Worm (Caenorhabditis elegans) whole organism, young adult: ENCODE data around the gene C14A4.6.
A peak's percentile ranks its signal among the peaks of the same experiment; 100 is the strongest.

Experiments
- B0019.2 ChIP-seq: fragments of 200-800 bp; sonication (Bioruptor generic); conservative IDR thresholded peaks from 2 replicates; pipeline ENCODE4 v1.3.6; 2022; ENCODE audit warnings: missing genetic modification reagents, missing genetic modification characterization, missing compliant biosample characterization
- B0261.1 ChIP-seq: sonication (generic microtip); optimal IDR thresholded peaks from 2 replicates; lab custom pipeline; 2016; ENCODE audit warnings: mild to moderate bottlenecking, missing genetic modification characterization, moderate library complexity, missing compliant biosample characterization
- C06A6.2 ChIP-seq: fragments of 200-800 bp; sonication (Bioruptor generic); conservative IDR thresholded peaks from 2 replicates; pipeline ENCODE4 v1.3.6; 2022; ENCODE audit warnings: missing genetic modification characterization, missing compliant biosample characterization
- C17E4.6 ChIP-seq: fragments of 200-800 bp; sonication (Bioruptor generic); IDR thresholded peaks from 2 replicates; pipeline ENCODE4 v1.3.6; 2022; ENCODE audit warnings: missing genetic modification reagents, missing genetic modification characterization, missing compliant biosample characterization
- D2030.7 ChIP-seq: fragments of 200-800 bp; sonication (Bioruptor generic); IDR thresholded peaks from 2 replicates; pipeline ENCODE4 v1.3.6; 2022; ENCODE audit warnings: missing genetic modification reagents, missing genetic modification characterization, missing compliant biosample characterization
- F23B12.7 ChIP-seq: sonication (generic microtip); optimal IDR thresholded peaks from 2 replicates; lab custom pipeline; 2017; ENCODE audit warnings: missing genetic modification characterization, mild to moderate bottlenecking, missing compliant biosample characterization, antibody characterized with exemption, moderate library complexity; ENCODE audit not compliant: insufficient read depth
- F37B4.10 ChIP-seq: fragments of 200-800 bp; sonication (Bioruptor generic); IDR thresholded peaks from 2 replicates; pipeline ENCODE4 v1.3.6; 2022; ENCODE audit warnings: missing genetic modification characterization, missing compliant biosample characterization
- T26A5.8 ChIP-seq: sonication (generic microtip); optimal IDR thresholded peaks from 2 replicates; lab custom pipeline; 2016; ENCODE audit warnings: missing genetic modification characterization, missing compliant biosample characterization
- Y67H2A.10 ChIP-seq: fragments of 200-800 bp; sonication (Bioruptor generic); conservative IDR thresholded peaks from 2 replicates; pipeline ENCODE4 v1.3.6; 2022; ENCODE audit warnings: missing genetic modification reagents, missing genetic modification characterization, missing compliant biosample characterization
- Y95B8A.8 ChIP-seq: fragments of 200-800 bp; sonication (Bioruptor generic); IDR thresholded peaks from 2 replicates; pipeline ENCODE4 v1.3.6; 2022; ENCODE audit warnings: missing genetic modification reagents, missing genetic modification characterization, missing compliant biosample characterization
- aptf-3 ChIP-seq: fragments of 200-800 bp; sonication (Bioruptor generic); IDR thresholded peaks from 2 replicates; pipeline ENCODE4 v1.3.6; 2022; ENCODE audit warnings: missing genetic modification characterization, missing compliant biosample characterization
- atf-7 ChIP-seq: sonication (generic microtip); optimal IDR thresholded peaks from 2 replicates; lab custom pipeline; 2017; ENCODE audit warnings: mild to moderate bottlenecking, missing genetic modification characterization, missing compliant biosample characterization
- attf-6 ChIP-seq: fragments of 200-800 bp; sonication (Bioruptor generic); IDR thresholded peaks from 2 replicates; pipeline ENCODE4 v1.3.6; 2022; ENCODE audit warnings: missing genetic modification reagents, missing genetic modification characterization, missing compliant biosample characterization
- bed-1 ChIP-seq: fragments of 200-800 bp; sonication (Bioruptor generic); IDR thresholded peaks from 2 replicates; pipeline ENCODE4 v1.3.6; 2022; ENCODE audit warnings: missing genetic modification reagents, missing genetic modification characterization, missing compliant biosample characterization
- ccch-3 ChIP-seq: fragments of 200-800 bp; sonication (Bioruptor generic); optimal IDR thresholded peaks from 2 replicates; lab custom pipeline; 2018; ENCODE audit warnings: mild to moderate bottlenecking, missing genetic modification characterization, missing compliant biosample characterization
- cebp-1 ChIP-seq, 2 experiments: fragments of 200-800 bp in 1 of 2; sonication (Bioruptor generic) in 1 of 2; sonication (generic microtip) in 1 of 2; IDR thresholded peaks in 1 of 2; optimal IDR thresholded peaks in 1 of 2; 2 replicates each; pipeline versions ENCODE4 v1.3.6 to Lab custom; 2017 to 2022; ENCODE audit warnings: missing compliant biosample characterization in 2 of 2, missing genetic modification characterization in 2 of 2, mild to moderate bottlenecking in 1 of 2, missing genetic modification reagents in 1 of 2, moderate library complexity in 1 of 2
- ceh-91 ChIP-seq: fragments of 200-800 bp; sonication (Bioruptor generic); IDR thresholded peaks from 2 replicates; pipeline ENCODE4 v1.3.6; 2022; ENCODE audit warnings: missing genetic modification reagents, missing genetic modification characterization, missing compliant biosample characterization
- chd-7 ChIP-seq: sonication (generic microtip); optimal IDR thresholded peaks from 2 replicates; lab custom pipeline; 2016; ENCODE audit warnings: mild to moderate bottlenecking, missing genetic modification characterization, moderate library complexity, missing compliant biosample characterization
- dpff-1 ChIP-seq: sonication (generic microtip); optimal IDR thresholded peaks from 2 replicates; lab custom pipeline; 2017; ENCODE audit warnings: mild to moderate bottlenecking, missing genetic modification characterization, missing compliant biosample characterization
- egl-44 ChIP-seq: fragments of 200-800 bp; sonication (Bioruptor generic); IDR thresholded peaks from 2 replicates; pipeline ENCODE4 v1.3.6; 2022; ENCODE audit warnings: missing genetic modification reagents, missing genetic modification characterization, missing compliant biosample characterization
- ets-4 ChIP-seq: fragments of 200-800 bp; sonication (Bioruptor generic); optimal IDR thresholded peaks from 2 replicates; lab custom pipeline; 2018; ENCODE audit warnings: mild to moderate bottlenecking, missing genetic modification characterization, missing compliant biosample characterization
- hlh-12 ChIP-seq: sonication (generic microtip); optimal IDR thresholded peaks from 2 replicates; lab custom pipeline; 2016; ENCODE audit warnings: missing genetic modification characterization, missing compliant biosample characterization
- hrde-1 ChIP-seq: sonication (generic microtip); optimal IDR thresholded peaks from 2 replicates; lab custom pipeline; 2016; ENCODE audit warnings: missing genetic modification characterization, mild to moderate bottlenecking, missing compliant biosample characterization, moderate library complexity, missing genotype, missing genetic modification reagents, borderline replicate concordance
- hsf-1 ChIP-seq: fragments of 200-800 bp; sonication (Bioruptor generic); IDR thresholded peaks from 2 replicates; pipeline ENCODE4 v1.3.6; 2022; ENCODE audit warnings: missing genetic modification reagents, missing genetic modification characterization, missing compliant biosample characterization
- lin-35 ChIP-seq, 3 experiments: fragments of 150-350 bp in 2 of 3; sonication (generic microtip) in 1 of 3; optimal IDR thresholded peaks; 2 replicates each; lab custom pipeline; 2014 to 2018; ENCODE audit warnings: missing biosample characterization in 3 of 3, missing genetic modification characterization in 3 of 3, missing genetic modification reagents in 3 of 3
- lir-1 ChIP-seq: fragments of 200-800 bp; sonication (Bioruptor generic); conservative IDR thresholded peaks from 2 replicates; pipeline ENCODE4 v1.3.6; 2022; ENCODE audit warnings: missing genetic modification reagents, missing genetic modification characterization, missing compliant biosample characterization
- madf-3 ChIP-seq: fragments of 200-800 bp; sonication (Bioruptor generic); IDR thresholded peaks from 2 replicates; pipeline ENCODE4 v1.3.6; 2022; ENCODE audit warnings: missing genetic modification reagents, missing genetic modification characterization, missing compliant biosample characterization
- madf-8 ChIP-seq: fragments of 200-800 bp; sonication (Bioruptor generic); conservative IDR thresholded peaks from 2 replicates; pipeline ENCODE4 v1.3.6; 2022; ENCODE audit warnings: missing genetic modification reagents, missing genetic modification characterization, missing compliant biosample characterization
- mcd-1 ChIP-seq: fragments of 200-800 bp; sonication (Bioruptor generic); IDR thresholded peaks from 2 replicates; pipeline ENCODE4 v1.3.6; 2022; ENCODE audit warnings: missing genetic modification reagents, missing genetic modification characterization, missing compliant biosample characterization
- mxl-1 ChIP-seq: sonication (generic microtip); optimal IDR thresholded peaks from 2 replicates; lab custom pipeline; 2016; ENCODE audit warnings: missing genetic modification characterization, missing compliant biosample characterization
- nfya-2 ChIP-seq: fragments of 200-800 bp; sonication (Bioruptor generic); IDR thresholded peaks from 2 replicates; pipeline ENCODE4 v1.3.6; 2022; ENCODE audit warnings: missing genetic modification reagents, missing genetic modification characterization, missing compliant biosample characterization
- nfyb-1 ChIP-seq: fragments of 200-800 bp; sonication (Bioruptor generic); IDR thresholded peaks from 2 replicates; pipeline ENCODE4 v1.3.6; 2022; ENCODE audit warnings: missing genetic modification reagents, missing genetic modification characterization, missing compliant biosample characterization
- nhr-120 ChIP-seq: fragments of 200-800 bp; sonication (Bioruptor generic); IDR thresholded peaks from 2 replicates; pipeline ENCODE4 v1.3.6; 2022; ENCODE audit warnings: missing genetic modification characterization, missing compliant biosample characterization
- nhr-90 ChIP-seq: sonication (generic microtip); optimal IDR thresholded peaks from 2 replicates; lab custom pipeline; 2016; ENCODE audit warnings: missing genotype, mild to moderate bottlenecking, missing genetic modification characterization, missing compliant biosample characterization
- pbrm-1 ChIP-seq: fragments of 200-800 bp; sonication (Bioruptor generic); IDR thresholded peaks from 2 replicates; pipeline ENCODE4 v1.3.6; 2022; ENCODE audit warnings: missing genetic modification reagents, missing genetic modification characterization, missing compliant biosample characterization
- pha-4 ChIP-seq: fragments of 150-350 bp; sonication (generic microtip); optimal IDR thresholded peaks from 2 replicates; lab custom pipeline; 2014; ENCODE audit warnings: missing biosample characterization, missing genetic modification reagents, missing genetic modification characterization
- rec-8 ChIP-seq, 2 experiments: sonication (generic microtip); optimal IDR thresholded peaks; 2 replicates each; lab custom pipeline; 2016; ENCODE audit warnings: mild to moderate bottlenecking in 2 of 2, missing genetic modification characterization in 2 of 2, missing genetic modification reagents in 2 of 2, missing genotype in 2 of 2, missing biosample characterization in 1 of 2, missing compliant biosample characterization in 1 of 2, moderate library complexity in 1 of 2
- sea-2 ChIP-seq: fragments of 200-800 bp; sonication (Bioruptor generic); IDR thresholded peaks from 2 replicates; pipeline ENCODE4 v1.3.6; 2022; ENCODE audit warnings: missing genetic modification characterization, missing compliant biosample characterization
- somi-1 ChIP-seq: fragments of 200-800 bp; sonication (Bioruptor generic); optimal IDR thresholded peaks from 2 replicates; lab custom pipeline; 2018; ENCODE audit warnings: mild to moderate bottlenecking, missing genetic modification characterization, missing compliant biosample characterization
- tlf-1 ChIP-seq: fragments of 200-800 bp; sonication (Bioruptor generic); optimal IDR thresholded peaks from 2 replicates; lab custom pipeline; 2018; ENCODE audit warnings: mild to moderate bottlenecking, missing genetic modification characterization, missing compliant biosample characterization
- zfh-2 ChIP-seq: fragments of 200-800 bp; sonication (Bioruptor generic); conservative IDR thresholded peaks from 2 replicates; pipeline ENCODE4 v1.3.6; 2022; ENCODE audit warnings: missing genetic modification reagents, missing genetic modification characterization, missing compliant biosample characterization
- ztf-18 ChIP-seq: sonication (generic microtip); optimal IDR thresholded peaks from 2 replicates; lab custom pipeline; 2016; ENCODE audit warnings: missing genotype, mild to moderate bottlenecking, missing genetic modification characterization, missing compliant biosample characterization
- ztf-28 ChIP-seq: fragments of 200-800 bp; sonication (Bioruptor generic); IDR thresholded peaks from 2 replicates; pipeline ENCODE4 v1.3.6; 2022; ENCODE audit warnings: missing genetic modification reagents, missing genetic modification characterization, missing compliant biosample characterization

Gene C14A4.6

ce11 chrII:10547311-10547710 is 47.3 kb downstream of the C14A4.6 start (continued):
- TF ChIP-seq cebp-1 (GFP tag; IDR thresholded peaks at IDR 0.05; lab: Robert Waterston, UW), result no peak
- peak; percentile 41 for TF ChIP-seq cebp-1 (tag; optimal IDR thresholded peaks at IDR 0.05; lab: Kevin White, UChicago)
- TF ChIP-seq aptf-3 (GFP tag; lab: Robert Waterston, UW), result no peak; the same call in 1 of the 2 replicates
- no peak for TF ChIP-seq B0261.1
- TF ChIP-seq pha-4, result no peak
- no peak for TF ChIP-seq nfya-2
- TF ChIP-seq T26A5.8 (tag; lab: Kevin White, UChicago), result no peak
- TF ChIP-seq madf-3 (GFP tag; lab: Robert Waterston, UW), result no peak
- TF ChIP-seq pbrm-1, result peak; percentile 42; the same call in 1 of the 2 replicates
- no peak for TF ChIP-seq mxl-1 (tag; lab: Kevin White, UChicago)
- no peak for TF ChIP-seq hlh-12
- no peak for TF ChIP-seq tlf-1 (GFP tag; lab: Kevin White, UChicago)
- no peak for TF ChIP-seq attf-6 (GFP tag; lab: Robert Waterston, UW)
- TF ChIP-seq F37B4.10, result no peak

ce11 chrII:10546784-10547087 is 47.8 kb downstream of the C14A4.6 start:
- TF ChIP-seq C06A6.2 (GFP tag; lab: Robert Waterston, UW) (no peak; the same call in 1 of the 2 replicates), hlh-12 (no peak), ztf-28 (GFP tag; lab: Robert Waterston, UW) (no peak), chd-7 (tag; lab: Kevin White, UChicago) (no peak), Y95B8A.8 (GFP tag; lab: Robert Waterston, UW) (0 out of 2 replicates have a peak, but pooled peaks have one; percentile 10), madf-3 (GFP tag; lab: Robert Waterston, UW) (no peak), mcd-1 (no peak), rec-8 (tag; optimal IDR thresholded peaks at IDR 0.05; lab: Kevin White, UChicago) (no peak), C17E4.6 (no peak), nfyb-1 (GFP tag; lab: Robert Waterston, UW) (0 out of 2 replicates have a peak, but pooled peaks have one; percentile 7), Y67H2A.10 (no peak), ets-4 (GFP tag; lab: Kevin White, UChicago) (no peak), somi-1 (GFP tag; lab: Kevin White, UChicago) (no peak), madf-8 (GFP tag; lab: Robert Waterston, UW) (no peak), lin-35 (GFP tag; optimal IDR thresholded peaks at IDR 0.05; lab: Kevin White, UChicago) (no peak), F23B12.7 (tag; lab: Kevin White, UChicago) (no peak), ztf-18 (tag; lab: Kevin White, UChicago) (no peak), nfya-2 (no peak), B0019.2 (GFP tag; lab: Robert Waterston, UW) (no peak), pha-4 (peak; percentile 30), zfh-2 (GFP tag; lab: Robert Waterston, UW) (no peak), nhr-120 (GFP tag; lab: Robert Waterston, UW) (no peak)
- TF ChIP-seq, all 124 proteins: peak for 3

- no peak for TF ChIP-seq dpff-1
- no peak for TF ChIP-seq rec-8 (tag; optimal IDR thresholded peaks at IDR 0.05; lab: Kevin White, UChicago)
- TF ChIP-seq C17E4.6, result no peak
- peak; percentile 66; the same call in 1 of the 2 replicates for TF ChIP-seq egl-44 (GFP tag; lab: Robert Waterston, UW)
- TF ChIP-seq ccch-3 (GFP tag; lab: Kevin White, UChicago), result no peak
- no peak for TF ChIP-seq sea-2 (GFP tag; lab: Robert Waterston, UW)
- TF ChIP-seq nfyb-1 (GFP tag; lab: Robert Waterston, UW), result peak; percentile 73
- no peak for TF ChIP-seq madf-8 (GFP tag; lab: Robert Waterston, UW)
- no peak for TF ChIP-seq ceh-91 (GFP tag; lab: Robert Waterston, UW)
- TF ChIP-seq bed-1 (GFP tag; lab: Robert Waterston, UW), result no peak
- TF ChIP-seq hsf-1, result peak; percentile 85
- TF ChIP-seq nhr-90, result peak; percentile 35
- TF ChIP-seq ztf-28 (GFP tag; lab: Robert Waterston, UW), result no peak
- TF ChIP-seq atf-7 (tag; lab: Kevin White, UChicago), result peak; percentile 42
- TF ChIP-seq lir-1 (GFP tag; lab: Robert Waterston, UW), result no peak
- TF ChIP-seq D2030.7 (GFP tag; lab: Robert Waterston, UW), result no peak
- TF ChIP-seq hrde-1 (tag; lab: Kevin White, UChicago), result no peak
- TF ChIP-seq lin-35 (GFP tag; optimal IDR thresholded peaks at IDR 0.05; lab: Kevin White, UChicago), result peak in 1 of 3 experiments; percentile 20
- 0 out of 2 replicates have a peak, but pooled peaks have one; percentile 26 for TF ChIP-seq attf-6 (GFP tag; lab: Robert Waterston, UW)
Measured at ce11 chrII:10545924-10546783, 48.4 kb downstream of the C14A4.6 start.
